Fruit fly (Drosophila melanogaster) whole organism, pupa: ENCODE results near the gene CG32091.

ENCODE experiments used
- CG12605 ChIP-seq: fragments of 200-800 bp; sonication (Bioruptor generic); IDR thresholded peaks from 2 replicates; pipeline ENCODE4 v1.3.6; 2022; ENCODE audit warnings: missing biosample characterization, missing genetic modification characterization
- CG15710 ChIP-seq: fragments of 200-800 bp; sonication (Bioruptor generic); optimal IDR thresholded peaks from 2 replicates; lab custom pipeline; 2018; ENCODE audit warnings: missing biosample characterization, mild to moderate bottlenecking, missing genetic modification characterization, moderate library complexity
- CG17806 ChIP-seq: fragments of 200-800 bp; sonication (Bioruptor generic); optimal IDR thresholded peaks from 2 replicates; lab custom pipeline; 2018; ENCODE audit warnings: missing biosample characterization, mild to moderate bottlenecking, missing genetic modification characterization, moderate library complexity
- CG34367 ChIP-seq: fragments of 200-800 bp; sonication (Bioruptor generic); optimal IDR thresholded peaks from 2 replicates; lab custom pipeline; 2018; ENCODE audit warnings: missing biosample characterization, mild to moderate bottlenecking, missing genetic modification characterization
- CG8159 ChIP-seq: fragments of 200-800 bp; sonication (Bioruptor generic); optimal IDR thresholded peaks from 3 replicates; lab custom pipeline; 2018; ENCODE audit warnings: missing biosample characterization, mild to moderate bottlenecking, missing genetic modification characterization, moderate library complexity
- D1 ChIP-seq: fragments of 200-800 bp; sonication (Bioruptor generic); optimal IDR thresholded peaks from 2 replicates; lab custom pipeline; 2018; ENCODE audit warnings: missing biosample characterization, mild to moderate bottlenecking, missing genetic modification characterization, moderate library complexity
- Snoo ChIP-seq: fragments of 200-800 bp; sonication (Bioruptor generic); optimal IDR thresholded peaks from 3 replicates; lab custom pipeline; 2017; ENCODE audit warnings: missing biosample characterization, mild to moderate bottlenecking, missing genetic modification characterization, inconsistent platforms
- fd96Ca ChIP-seq: fragments of 200-800 bp; sonication (Bioruptor generic); IDR thresholded peaks from 3 replicates; pipeline ENCODE4 v1.3.6; 2022; ENCODE audit warnings: missing biosample characterization, missing genetic modification characterization

- TF ChIP-seq CG34367 (tag; lab: Kevin White, UChicago), result no peak
- TF ChIP-seq fd96Ca (GFP tag; lab: Robert Waterston, UW), result no peak
- no peak for TF ChIP-seq CG8159
- no peak for TF ChIP-seq Snoo (tag; lab: Kevin White, UChicago)
- TF ChIP-seq CG17806 (tag; lab: Kevin White, UChicago), result no peak
- no peak for TF ChIP-seq CG12605
- no peak for TF ChIP-seq D1 (tag; lab: Kevin White, UChicago)
- TF ChIP-seq CG15710 (tag; lab: Kevin White, UChicago), result no peak
Measured at dm6 chr3L:11645933-11646332, 14.7 kb downstream of the CG32091 start, which contains the start of gene CG6071.
